Fruit fly (Drosophila melanogaster): ENCODE results near the gene Dim1.

The Dim1 gene

dm6 chr2L:4452798-4453197, 49.7 kb downstream of the Dim1 start, which contains the start of gene CG15439 (continued):
- no peak for TF ChIP-seq CG17328 (GFP tag; IDR thresholded peaks at IDR 0.05)
- peak; percentile 67 for TF ChIP-seq Doc3 (GFP tag; IDR thresholded peaks at IDR 0.05; ENCODE audit: partially characterized antibody)
- no peak for TF ChIP-seq CG15073 (GFP tag; optimal IDR thresholded peaks at IDR 0.05)
- peak; percentile 64 for TF ChIP-seq wek (GFP tag; optimal IDR thresholded peaks at IDR 0.05)
- peak; percentile 84 for TF ChIP-seq bbx (GFP tag; IDR thresholded peaks at IDR 0.05; ENCODE audit: partially characterized antibody)
- TF ChIP-seq CG6272 (GFP tag; IDR thresholded peaks at IDR 0.05), result no peak
- TF ChIP-seq Scr (GFP tag; IDR thresholded peaks at IDR 0.05; ENCODE audit: partially characterized antibody), result peak; percentile 76
- TF ChIP-seq HLH4C (GFP tag; IDR thresholded peaks at IDR 0.05; ENCODE audit: partially characterized antibody), result peak; percentile 86
- TF ChIP-seq peb (GFP tag; IDR thresholded peaks at IDR 0.05), result no peak
- TF ChIP-seq CG7963 (GFP tag; IDR thresholded peaks at IDR 0.05; ENCODE audit: partially characterized antibody), result peak; percentile 55; the same call in 2 of the 3 replicates
- TF ChIP-seq CG2129 (GFP tag; IDR thresholded peaks at IDR 0.05; ENCODE audit: partially characterized antibody), result peak; percentile 43; the same call in 1 of the 2 replicates
- TF ChIP-seq CG7357 (GFP tag; IDR thresholded peaks at IDR 0.05), result no peak
- no peak for TF ChIP-seq grau (tag; optimal IDR thresholded peaks at IDR 0.05)
- peak; percentile 77 for TF ChIP-seq unc-4 (GFP tag; IDR thresholded peaks at IDR 0.05; ENCODE audit: partially characterized antibody)
- peak; percentile 8; the same call in 1 of the 3 replicates for TF ChIP-seq row (GFP tag; IDR thresholded peaks at IDR 0.05)
- TF ChIP-seq BEAF-32 (GFP tag; optimal IDR thresholded peaks at IDR 0.05), result peak; percentile 54
- 0 out of 3 replicates have a peak, but pooled peaks have one; percentile 63 for TF ChIP-seq hb (GFP tag; IDR thresholded peaks at IDR 0.05; ENCODE audit: partially characterized antibody)
- peak; percentile 75 for TF ChIP-seq zen2 (GFP tag; IDR thresholded peaks at IDR 0.05; ENCODE audit: partially characterized antibody)
- peak; percentile 79 for TF ChIP-seq Dll (GFP tag; IDR thresholded peaks at IDR 0.05; ENCODE audit: partially characterized antibody)
- peak; percentile 64 for TF ChIP-seq CG16813 (GFP tag; IDR thresholded peaks at IDR 0.05; ENCODE audit: partially characterized antibody)
- TF ChIP-seq CG4617 (GFP tag; optimal IDR thresholded peaks at IDR 0.05; ENCODE audit: borderline replicate concordance), result peak; percentile 55
- TF ChIP-seq CG2120 (GFP tag; optimal IDR thresholded peaks at IDR 0.05), result no peak
- no peak for TF ChIP-seq CG43689 (GFP tag; IDR thresholded peaks at IDR 0.05)
- peak; percentile 82 for TF ChIP-seq CG6791 (GFP tag; IDR thresholded peaks at IDR 0.05; ENCODE audit: partially characterized antibody)
- no peak for TF ChIP-seq croc (GFP tag; conservative IDR thresholded peaks at IDR 0.05)
- peak in 1 of 2 experiments; percentile 43 for TF ChIP-seq crp (GFP tag; optimal IDR thresholded peaks at IDR 0.05)
- no peak for TF ChIP-seq Nf-YC (tag; optimal IDR thresholded peaks at IDR 0.05)
- TF ChIP-seq nau (GFP tag; optimal IDR thresholded peaks at IDR 0.05), result no peak
- TF ChIP-seq unpg (GFP tag; optimal IDR thresholded peaks at IDR 0.05), result no peak
- peak; percentile 23 for TF ChIP-seq CG6254 (GFP tag; optimal IDR thresholded peaks at IDR 0.05)
- peak; percentile 52 for TF ChIP-seq inv (GFP tag; IDR thresholded peaks at IDR 0.05; ENCODE audit: partially characterized antibody)
- TF ChIP-seq Antp (GFP tag; optimal IDR thresholded peaks at IDR 0.05), result no peak
- TF ChIP-seq CG34224 (GFP tag; IDR thresholded peaks at IDR 0.05; ENCODE audit: partially characterized antibody), result peak; percentile 86
- TF ChIP-seq sna (GFP tag; IDR thresholded peaks at IDR 0.05; ENCODE audit: partially characterized antibody), result peak; percentile 70
- no peak for TF ChIP-seq aop (GFP tag; IDR thresholded peaks at IDR 0.05)

Data from whole organism, embryonic.